Worm (Caenorhabditis elegans): ENCODE results near the gene emb-27.

The emb-27 gene

ce11 chrII:8185016-8185493 lies 23.1 kb upstream of the emb-27 start, which contains the start of the genes mig-5 and cct-1 (continued):
- TF ChIP-seq hpl-2 (GFP tag; optimal IDR thresholded peaks at IDR 0.05) (peak; percentile 95), xbp-1 (tag; optimal IDR thresholded peaks at IDR 0.05) (peak; percentile 98), snu-23 (GFP tag; optimal IDR thresholded peaks at IDR 0.05) (peak; percentile 99), zip-4 (GFP tag; optimal IDR thresholded peaks at IDR 0.05) (peak; percentile 91), nhr-71 (tag; optimal IDR thresholded peaks at IDR 0.05) (peak; percentile 99), nhr-11 (tag; optimal IDR thresholded peaks at IDR 0.05) (peak; percentile 98), C16A3.4 (tag; optimal IDR thresholded peaks at IDR 0.05) (peak; percentile 98), pax-3 (tag; optimal IDR thresholded peaks at IDR 0.05) (peak; percentile 91), C34B4.2 (tag; optimal IDR thresholded peaks at IDR 0.05) (peak; percentile 71), ztf-4 (tag; optimal IDR thresholded peaks at IDR 0.05) (peak; percentile 95), sox-4 (tag; optimal IDR thresholded peaks at IDR 0.05) (peak; percentile 94), ceh-88 (GFP tag; IDR thresholded peaks at IDR 0.05) (peak; percentile 96), ces-1 (GFP tag; optimal IDR thresholded peaks at IDR 0.05) (peak; percentile 39), skn-1 (tag; optimal IDR thresholded peaks at IDR 0.05) (peak; percentile 97), elt-2 (tag; optimal IDR thresholded peaks at IDR 0.05) (peak; percentile 90), pqm-1 (tag; optimal IDR thresholded peaks at IDR 0.05) (peak; percentile 38), ztf-11 (tag; optimal IDR thresholded peaks at IDR 0.05) (peak; percentile 40 to 87), fkh-8 (tag; optimal IDR thresholded peaks at IDR 0.05) (peak; percentile 98), dpl-1 (GFP tag; optimal IDR thresholded peaks at IDR 0.05) (peak; percentile 87 to 93 (median 89)), blmp-1 (tag; optimal IDR thresholded peaks at IDR 0.05) (peak; percentile 92), nhr-12 (tag; optimal IDR thresholded peaks at IDR 0.05) (peak; percentile 49), C04F5.9 (tag; optimal IDR thresholded peaks at IDR 0.05) (peak; percentile 100), egl-27 (tag; optimal IDR thresholded peaks at IDR 0.05) (peak; percentile 73 to 88), mef-2 (tag; optimal IDR thresholded peaks at IDR 0.05) (peak; percentile 85), F16B12.6 (tag; optimal IDR thresholded peaks at IDR 0.05) (peak; percentile 75), unc-130 (tag; optimal IDR thresholded peaks at IDR 0.05) (peak; percentile 100), ceh-63 (GFP tag; optimal IDR thresholded peaks at IDR 0.05) (peak; percentile 90), mab-9 (GFP tag; IDR thresholded peaks at IDR 0.05) (peak; percentile 94), ceh-8 (GFP tag; optimal IDR thresholded peaks at IDR 0.05) (peak; percentile 97), ama-1 (optimal IDR thresholded peaks at IDR 0.05) (peak; percentile 89), nhr-84 (tag; optimal IDR thresholded peaks at IDR 0.05) (no peak), nhr-19 (GFP tag; conservative IDR thresholded peaks at IDR 0.05) (peak; percentile 98), efl-1 (optimal IDR thresholded peaks at IDR 0.05) (peak; percentile 96 to 98), efl-1 (GFP tag; optimal IDR thresholded peaks at IDR 0.05 in 1 of 2) (peak; percentile 85 to 99), fkh-10 (GFP tag; optimal IDR thresholded peaks at IDR 0.05) (peak; percentile 84), hlh-17 (GFP tag; optimal IDR thresholded peaks at IDR 0.05; ENCODE audit: borderline replicate concordance) (no peak), unc-30 (tag; optimal IDR thresholded peaks at IDR 0.05) (peak; percentile 75), mdl-1 (tag; optimal IDR thresholded peaks at IDR 0.05) (peak in 1 of 2 experiments; percentile 95), tbx-2 (tag; optimal IDR thresholded peaks at IDR 0.05) (peak; percentile 98), Y116A8C.19 (tag; optimal IDR thresholded peaks at IDR 0.05; ENCODE audit: borderline replicate concordance) (no peak), aha-1 (tag; optimal IDR thresholded peaks at IDR 0.05) (peak; percentile 78), jun-1 (tag; optimal IDR thresholded peaks at IDR 0.05) (peak; percentile 96), tlp-1 (tag; optimal IDR thresholded peaks at IDR 0.05) (no peak), lsy-2 (tag; optimal IDR thresholded peaks at IDR 0.05) (peak; percentile 100), lin-13 (GFP tag; optimal IDR thresholded peaks at IDR 0.05) (peak; percentile 97), efl-3 (GFP tag; optimal IDR thresholded peaks at IDR 0.05) (peak; percentile 81), sup-37 (GFP tag; optimal IDR thresholded peaks at IDR 0.05) (peak; percentile 92), alr-1 (tag; optimal IDR thresholded peaks at IDR 0.05; ENCODE audit: borderline replicate concordance) (no peak), ets-5 (GFP tag; IDR thresholded peaks at IDR 0.05) (no peak), elt-3 (tag; optimal IDR thresholded peaks at IDR 0.05) (peak in 5 of 6 experiments; percentile 63 to 99 (median 91)), hlh-4 (tag; optimal IDR thresholded peaks at IDR 0.05) (peak; percentile 12), dsc-1 (tag; optimal IDR thresholded peaks at IDR 0.05) (peak; percentile 99), irx-1 (tag; optimal IDR thresholded peaks at IDR 0.05) (peak; percentile 97)

All from whole organism, L1 larva.